Fruit fly (Drosophila melanogaster) whole organism, embryonic: ENCODE measurements around the gene CRIF.

Source experiments
- Ada2b ChIP-seq: fragments of 200-800 bp; sonication (Bioruptor generic); IDR thresholded peaks from 2 replicates; pipeline ENCODE4 v1.3.6; 2022; ENCODE audit warnings: missing biosample characterization, missing genetic modification characterization
- Awh ChIP-seq: fragments of 200-800 bp; sonication (Bioruptor generic); IDR thresholded peaks from 2 replicates; pipeline ENCODE4, ENCODE4 v1.3.6; 2022; ENCODE audit warnings: missing biosample characterization, missing genetic modification characterization
- CG11085 ChIP-seq: fragments of 200-800 bp; sonication (Bioruptor generic); IDR thresholded peaks from 2 replicates; pipeline ENCODE4 v1.3.6; 2022; ENCODE audit warnings: missing biosample characterization, missing genetic modification characterization
- CG12155 ChIP-seq: fragments of 200-800 bp; sonication (Bioruptor generic); optimal IDR thresholded peaks from 3 replicates; lab custom pipeline; 2016; ENCODE audit warnings: missing biosample characterization, missing genetic modification characterization
- CG12744 ChIP-seq: fragments of 200-800 bp; sonication (Bioruptor generic); optimal IDR thresholded peaks from 2 replicates; lab custom pipeline; 2016; ENCODE audit warnings: missing biosample characterization, missing genetic modification characterization
- CG13123 ChIP-seq: fragments of 200-800 bp; sonication (Bioruptor generic); optimal IDR thresholded peaks from 2 replicates; lab custom pipeline; 2016; ENCODE audit warnings: missing biosample characterization, missing genetic modification characterization
- CG13894 ChIP-seq: fragments of 200-800 bp; sonication (Bioruptor generic); optimal IDR thresholded peaks from 3 replicates; lab custom pipeline; 2018; ENCODE audit warnings: missing biosample characterization, mild to moderate bottlenecking, missing genetic modification characterization, moderate library complexity
- CG14050 ChIP-seq: fragments of 200-800 bp; sonication (Bioruptor generic); IDR thresholded peaks from 3 replicates; pipeline ENCODE4 v1.3.6; 2022; ENCODE audit warnings: missing biosample characterization, missing genetic modification characterization
- CG15514 ChIP-seq: fragments of 200-800 bp; sonication (Bioruptor generic); optimal IDR thresholded peaks from 3 replicates; lab custom pipeline; 2017; ENCODE audit warnings: missing biosample characterization, missing genetic modification characterization, mild to moderate bottlenecking, moderate library complexity, missing genetic modification reagents
- CG17186 ChIP-seq: fragments of 200-800 bp; sonication (Bioruptor generic); optimal IDR thresholded peaks from 3 replicates; lab custom pipeline; 2017; ENCODE audit warnings: missing biosample characterization, missing genetic modification reagents, missing genetic modification characterization
- CG17361 ChIP-seq: fragments of 200-800 bp; sonication (Bioruptor generic); IDR thresholded peaks from 3 replicates; pipeline ENCODE4 v1.3.6; 2022; ENCODE audit warnings: missing biosample characterization, missing genetic modification characterization
- CG18262 ChIP-seq: fragments of 200-800 bp; optimal IDR thresholded peaks from 3 replicates; lab custom pipeline; 2019; ENCODE audit warnings: missing biosample characterization, mild to moderate bottlenecking, missing genetic modification characterization, moderate library complexity
- CG2116 ChIP-seq: fragments of 200-800 bp; sonication (Bioruptor generic); optimal IDR thresholded peaks from 3 replicates; lab custom pipeline; 2018; ENCODE audit warnings: missing biosample characterization, mild to moderate bottlenecking, missing genetic modification characterization
- CG31224 ChIP-seq: fragments of 200-800 bp; sonication (Bioruptor generic); IDR thresholded peaks from 2 replicates; pipeline ENCODE4 v1.3.6; 2022; ENCODE audit warnings: missing biosample characterization, missing genetic modification characterization
- CG3281 ChIP-seq: fragments of 200-800 bp; sonication (Bioruptor generic); optimal IDR thresholded peaks from 3 replicates; lab custom pipeline; 2017; ENCODE audit warnings: missing biosample characterization, mild to moderate bottlenecking, missing genetic modification characterization
- CG3847 ChIP-seq: fragments of 200-800 bp; sonication (Bioruptor generic); IDR thresholded peaks from 2 replicates; pipeline ENCODE4 v1.3.6; 2022; ENCODE audit warnings: missing biosample characterization, missing genetic modification characterization
- CG42726 ChIP-seq: fragments of 200-800 bp; sonication (Bioruptor generic); IDR thresholded peaks from 2 replicates; pipeline ENCODE4 v1.3.6; 2022; ENCODE audit warnings: missing biosample characterization, missing genetic modification characterization; ENCODE audit not compliant: partially characterized antibody
- CG4404 ChIP-seq: fragments of 200-800 bp; sonication (Bioruptor generic); IDR thresholded peaks from 2 replicates; pipeline ENCODE4 v1.3.6; 2022; ENCODE audit warnings: missing biosample characterization, missing genetic modification characterization
- CG4707 ChIP-seq: fragments of 200-800 bp; sonication (Bioruptor generic); optimal IDR thresholded peaks from 2 replicates; lab custom pipeline; 2018; ENCODE audit warnings: missing biosample characterization, mild to moderate bottlenecking, missing genetic modification characterization, moderate library complexity
- CG7271 ChIP-seq: fragments of 200-800 bp; sonication (Bioruptor generic); optimal IDR thresholded peaks from 2 replicates; lab custom pipeline; 2018; ENCODE audit warnings: missing biosample characterization, mild to moderate bottlenecking, missing genetic modification characterization, moderate library complexity
- CG8359 ChIP-seq: fragments of 200-800 bp; sonication (Bioruptor generic); optimal IDR thresholded peaks from 2 replicates; lab custom pipeline; 2017; ENCODE audit warnings: missing biosample characterization, mild to moderate bottlenecking, missing genetic modification characterization, borderline replicate concordance
- CG9437 ChIP-seq: fragments of 200-800 bp; sonication (Bioruptor generic); optimal IDR thresholded peaks from 2 replicates; lab custom pipeline; 2018; ENCODE audit warnings: missing biosample characterization, mild to moderate bottlenecking, missing genetic modification characterization
- Dad ChIP-seq: fragments of 200-800 bp; sonication (Bioruptor generic); optimal IDR thresholded peaks from 3 replicates; lab custom pipeline; 2016; ENCODE audit warnings: missing biosample characterization, missing genetic modification characterization
- Dip3 ChIP-seq: fragments of 200-800 bp; sonication (Bioruptor generic); optimal IDR thresholded peaks from 3 replicates; lab custom pipeline; 2016; ENCODE audit warnings: missing biosample characterization, missing genetic modification characterization
- Fer1 ChIP-seq: fragments of 200-800 bp; sonication (Bioruptor generic); optimal IDR thresholded peaks from 2 replicates; lab custom pipeline; 2017; ENCODE audit warnings: missing biosample characterization, mild to moderate bottlenecking, missing genetic modification characterization
- GATAe ChIP-seq: fragments of 200-800 bp; sonication (Bioruptor generic); conservative IDR thresholded peaks from 2 replicates; pipeline ENCODE4 v1.3.6; 2022; ENCODE audit warnings: missing biosample characterization, missing genetic modification characterization
- HLHmδ ChIP-seq: fragments of 200-800 bp; sonication (Bioruptor generic); optimal IDR thresholded peaks from 2 replicates; lab custom pipeline; 2018; ENCODE audit warnings: missing biosample characterization, mild to moderate bottlenecking, missing genetic modification characterization, moderate library complexity
- Hmr ChIP-seq: fragments of 200-800 bp; sonication (Bioruptor generic); optimal IDR thresholded peaks from 3 replicates; lab custom pipeline; 2017; ENCODE audit warnings: mild to moderate bottlenecking, missing biosample characterization, missing genetic modification reagents, missing genetic modification characterization
- Hr3 ChIP-seq: fragments of 200-800 bp; sonication (Bioruptor generic); optimal IDR thresholded peaks from 3 replicates; lab custom pipeline; 2016; ENCODE audit warnings: missing biosample characterization, missing genetic modification characterization
- Hr51 ChIP-seq, 2 experiments: fragments of 200-800 bp; sonication (Bioruptor generic); optimal IDR thresholded peaks; 2 replicates in 1 of 2; 3 replicates in 1 of 2; lab custom pipeline; 2016 to 2018; ENCODE audit warnings: missing biosample characterization in 2 of 2, missing genetic modification characterization in 2 of 2, mild to moderate bottlenecking in 1 of 2, moderate library complexity in 1 of 2
- Jarid2 ChIP-seq: fragments of 200-800 bp; sonication (Bioruptor generic); optimal IDR thresholded peaks from 3 replicates; lab custom pipeline; 2017; ENCODE audit warnings: mild to moderate bottlenecking, missing biosample characterization, missing genetic modification reagents, missing genetic modification characterization
- Meics ChIP-seq: fragments of 200-800 bp; sonication (Bioruptor generic); optimal IDR thresholded peaks from 2 replicates; lab custom pipeline; 2017; ENCODE audit warnings: missing biosample characterization, mild to moderate bottlenecking, missing genetic modification characterization
- Six4 ChIP-seq: fragments of 200-800 bp; sonication (Bioruptor generic); optimal IDR thresholded peaks from 2 replicates; lab custom pipeline; 2016; ENCODE audit warnings: missing biosample characterization, missing genetic modification characterization
- Xrp1 ChIP-seq: fragments of 200-800 bp; sonication (Bioruptor generic); IDR thresholded peaks from 2 replicates; pipeline ENCODE4 v1.3.6; 2022; ENCODE audit warnings: missing biosample characterization, missing genetic modification characterization
- bab2 ChIP-seq: fragments of 200-800 bp; sonication (Bioruptor generic); optimal IDR thresholded peaks from 2 replicates; lab custom pipeline; 2016; ENCODE audit warnings: missing biosample characterization, missing genetic modification characterization
- cg ChIP-seq: fragments of 200-800 bp; sonication (Bioruptor generic); optimal IDR thresholded peaks from 3 replicates; lab custom pipeline; 2019; ENCODE audit warnings: missing biosample characterization, mild to moderate bottlenecking, missing genetic modification characterization, moderate library complexity
- eve ChIP-seq, 2 experiments: fragments of >200 bp; optimal IDR thresholded peaks; 2 replicates each; lab custom pipeline; 2017; ENCODE audit warnings: missing biosample characterization in 2 of 2, missing genetic modification characterization in 2 of 2
- gem ChIP-seq: fragments of 200-800 bp; sonication (Bioruptor generic); optimal IDR thresholded peaks from 2 replicates; lab custom pipeline; 2019; ENCODE audit warnings: missing biosample characterization, mild to moderate bottlenecking, missing genetic modification characterization, moderate library complexity
- h ChIP-seq: fragments of >200 bp; optimal IDR thresholded peaks from 2 replicates; lab custom pipeline; 2017
- ham ChIP-seq: fragments of 200-800 bp; sonication (Bioruptor generic); IDR thresholded peaks from 2 replicates; pipeline ENCODE4 v1.3.6; 2022; ENCODE audit warnings: missing biosample characterization, missing genetic modification characterization
- hb ChIP-seq: fragments of 200-800 bp; sonication (Bioruptor generic); IDR thresholded peaks from 3 replicates; pipeline ENCODE4 v1.3.6; 2022; ENCODE audit warnings: missing biosample characterization, missing genetic modification characterization; ENCODE audit not compliant: partially characterized antibody
- hbn ChIP-seq: fragments of 200-800 bp; sonication (Bioruptor generic); IDR thresholded peaks from 2 replicates; pipeline ENCODE4 v1.3.6; 2022; ENCODE audit warnings: missing biosample characterization, missing genetic modification characterization; ENCODE audit not compliant: partially characterized antibody
- ind ChIP-seq: fragments of 200-800 bp; sonication (Bioruptor generic); optimal IDR thresholded peaks from 3 replicates; lab custom pipeline; 2016; ENCODE audit warnings: missing biosample characterization, missing genetic modification characterization
- onecut ChIP-seq: fragments of 200-800 bp; sonication (Bioruptor generic); IDR thresholded peaks from 2 replicates; pipeline ENCODE4 v1.3.6; 2022; ENCODE audit warnings: missing biosample characterization, missing genetic modification characterization
- psq ChIP-seq: fragments of 200-800 bp; sonication (Bioruptor generic); optimal IDR thresholded peaks from 2 replicates; lab custom pipeline; 2017; ENCODE audit warnings: missing biosample characterization, missing genetic modification characterization
- sd ChIP-seq: fragments of 200-800 bp; sonication (Bioruptor generic); optimal IDR thresholded peaks from 3 replicates; lab custom pipeline; 2018; ENCODE audit warnings: missing biosample characterization, mild to moderate bottlenecking, missing genetic modification characterization, moderate library complexity
- sima ChIP-seq: fragments of 200-800 bp; sonication (Bioruptor generic); optimal IDR thresholded peaks from 2 replicates; lab custom pipeline; 2016; ENCODE audit warnings: missing biosample characterization, missing genetic modification characterization
- tin ChIP-seq: fragments of 200-800 bp; sonication (Bioruptor generic); optimal IDR thresholded peaks from 3 replicates; lab custom pipeline; 2016; ENCODE audit warnings: missing biosample characterization, missing genetic modification characterization
- tll ChIP-seq, 2 experiments: fragments of 200-800 bp in 1 of 2; fragments of >200 bp in 1 of 2; sonication (Bioruptor generic) in 1 of 2; optimal IDR thresholded peaks; 2 replicates each; lab custom pipeline; 2017 to 2019; ENCODE audit warnings: missing biosample characterization in 2 of 2, missing genetic modification characterization in 2 of 2, mild to moderate bottlenecking in 1 of 2, moderate library complexity in 1 of 2
- twi ChIP-seq: fragments of 200-800 bp; optimal IDR thresholded peaks from 2 replicates; lab custom pipeline; 2019; ENCODE audit warnings: missing biosample characterization, mild to moderate bottlenecking, missing genetic modification characterization, moderate library complexity
- usp ChIP-seq: fragments of >200 bp; optimal IDR thresholded peaks from 2 replicates; lab custom pipeline; 2017; ENCODE audit warnings: missing biosample characterization, missing genetic modification characterization
- zen ChIP-seq: fragments of 200-800 bp; sonication (Bioruptor generic); optimal IDR thresholded peaks from 3 replicates; lab custom pipeline; 2018; ENCODE audit warnings: missing biosample characterization, mild to moderate bottlenecking, missing genetic modification characterization, moderate library complexity

Gene CRIF

DNA sequence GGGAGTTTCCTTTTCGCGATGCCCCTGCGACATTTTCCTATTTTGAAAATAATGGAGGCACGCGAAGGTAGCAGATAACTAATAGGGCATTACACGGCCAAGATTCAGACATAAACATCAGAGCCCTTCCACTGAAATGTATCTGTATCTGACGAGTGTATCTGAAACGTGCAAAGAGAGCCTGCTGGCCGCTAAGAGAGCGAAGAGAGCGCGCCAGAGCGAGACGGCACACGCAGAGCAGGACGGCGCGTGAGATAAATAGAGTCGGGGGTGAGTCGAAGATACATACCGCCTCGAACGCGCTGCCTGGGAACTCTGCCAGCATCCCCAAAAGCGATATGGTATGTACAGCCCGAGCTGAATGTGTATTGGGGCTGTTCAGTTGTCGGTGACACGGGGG, 16.0 kb upstream of the CRIF start (continued):
- TF ChIP-seq CG13894 (tag; lab: Kevin White, UChicago) (no peak), CG3281 (GFP tag; lab: Kevin White, UChicago) (no peak), twi (tag; lab: Kevin White, UChicago) (no peak), CG4404 (GFP tag; lab: Robert Waterston, UW) (no peak), Ada2b (no peak), CG7271 (tag; lab: Kevin White, UChicago) (no peak), zen (no peak), Hmr (GFP tag; lab: Kevin White, UChicago) (peak; percentile 13), CG31224 (GFP tag; lab: Robert Waterston, UW) (no peak), GATAe (no peak), Dip3 (GFP tag; lab: Kevin White, UChicago) (no peak), CG11085 (GFP tag; lab: Robert Waterston, UW) (no peak), Jarid2 (GFP tag; lab: Kevin White, UChicago) (peak; percentile 58), CG3847 (no peak), cg (GFP tag; lab: Kevin White, UChicago) (peak; percentile 78), Xrp1 (GFP tag; lab: Robert Waterston, UW) (no peak), gem (no peak), bab2 (GFP tag; lab: Kevin White, UChicago) (no peak), CG42726 (GFP tag; lab: Robert Waterston, UW) (no peak), CG12155 (no peak), HLHmδ (peak; percentile 63), CG18262 (tag; lab: Kevin White, UChicago) (no peak), ind (GFP tag; lab: Kevin White, UChicago) (no peak), Six4 (no peak), CG4707 (GFP tag; lab: Kevin White, UChicago) (peak; percentile 20), Dad (GFP tag; lab: Kevin White, UChicago) (no peak), sd (tag; lab: Kevin White, UChicago) (no peak), hbn (GFP tag; lab: Robert Waterston, UW) (no peak), CG15514 (GFP tag; lab: Kevin White, UChicago) (no peak), eve (GFP tag; optimal IDR thresholded peaks at IDR 0.05; lab: Kevin White, UChicago) (no peak), CG8359 (no peak), onecut (GFP tag; lab: Robert Waterston, UW) (no peak), hb (GFP tag; lab: Robert Waterston, UW) (no peak), Hr3 (GFP tag; lab: Kevin White, UChicago) (no peak), Meics (no peak), CG9437 (GFP tag; lab: Kevin White, UChicago) (no peak), tll (GFP tag; optimal IDR thresholded peaks at IDR 0.05; lab: Kevin White, UChicago) (no peak), CG17186 (GFP tag; lab: Kevin White, UChicago) (no peak), Awh (GFP tag; lab: Robert Waterston, UW) (no peak; the same call in 1 of the 2 replicates), usp (GFP tag; lab: Kevin White, UChicago) (no peak), tin (GFP tag; lab: Kevin White, UChicago) (no peak), CG13123 (GFP tag; lab: Kevin White, UChicago) (no peak), CG14050 (GFP tag; lab: Robert Waterston, UW) (no peak), CG17361 (GFP tag; lab: Robert Waterston, UW) (no peak), Fer1 (GFP tag; lab: Kevin White, UChicago) (no peak), ham (GFP tag; lab: Robert Waterston, UW) (no peak), h (lab: Kevin White, UChicago) (no peak), CG2116 (no peak), sima (GFP tag; lab: Kevin White, UChicago) (no peak), Hr51 (GFP tag; optimal IDR thresholded peaks at IDR 0.05; lab: Kevin White, UChicago) (no peak), psq (no peak), CG12744 (GFP tag; lab: Kevin White, UChicago) (no peak)
